Fruit fly (Drosophila melanogaster) whole organism, prepupa: Measurements from ENCODE around the gene Agpat3.

Experiments used
- Blimp-1 ChIP-seq: fragments of 200-800 bp; sonication (Bioruptor generic); optimal IDR thresholded peaks from 3 replicates; lab custom pipeline; 2017; ENCODE audit warnings: missing biosample characterization, missing genetic modification characterization, mild to moderate bottlenecking, moderate library complexity, missing genetic modification reagents
- CG10631 ChIP-seq: fragments of 200-800 bp; sonication (Bioruptor generic); optimal IDR thresholded peaks from 2 replicates; lab custom pipeline; 2016; ENCODE audit warnings: missing biosample characterization, missing genetic modification characterization
- CG11294 ChIP-seq: fragments of 200-800 bp; sonication (Bioruptor generic); IDR thresholded peaks from 2 replicates; pipeline ENCODE4 v1.3.6; 2022; ENCODE audit warnings: missing biosample characterization, missing genetic modification characterization
- CG11762 ChIP-seq: fragments of 200-800 bp; sonication (Bioruptor generic); optimal IDR thresholded peaks from 3 replicates; lab custom pipeline; 2016; ENCODE audit warnings: missing biosample characterization, missing genetic modification characterization; ENCODE audit not compliant: insufficient read depth
- CG11902 ChIP-seq: fragments of 200-800 bp; sonication (Bioruptor generic); optimal IDR thresholded peaks from 3 replicates; lab custom pipeline; 2016; ENCODE audit warnings: missing biosample characterization, missing genetic modification characterization
- CG15336 ChIP-seq: fragments of 200-800 bp; sonication (Bioruptor generic); IDR thresholded peaks from 2 replicates; pipeline ENCODE4 v1.3.6; 2022; ENCODE audit warnings: missing biosample characterization, missing genetic modification characterization
- CG1621 ChIP-seq: fragments of 200-800 bp; sonication (Bioruptor generic); optimal IDR thresholded peaks from 3 replicates; lab custom pipeline; 2018; ENCODE audit warnings: missing biosample characterization, mild to moderate bottlenecking, missing genetic modification characterization
- CG16779 ChIP-seq: fragments of 200-800 bp; sonication (Bioruptor generic); optimal IDR thresholded peaks from 3 replicates; lab custom pipeline; 2017; ENCODE audit warnings: missing biosample characterization, mild to moderate bottlenecking, missing genetic modification characterization
- CG3032 ChIP-seq: fragments of 200-800 bp; optimal IDR thresholded peaks from 2 replicates; lab custom pipeline; 2019; ENCODE audit warnings: missing biosample characterization, mild to moderate bottlenecking, missing genetic modification characterization, moderate library complexity
- CG31627 ChIP-seq: fragments of 200-800 bp; sonication (Bioruptor generic); optimal IDR thresholded peaks from 3 replicates; lab custom pipeline; 2016; ENCODE audit warnings: missing biosample characterization, missing genetic modification characterization
- CG32006 ChIP-seq: fragments of 200-800 bp; sonication (Bioruptor generic); optimal IDR thresholded peaks from 3 replicates; lab custom pipeline; 2017; ENCODE audit warnings: missing biosample characterization, mild to moderate bottlenecking, missing genetic modification characterization
- CG34406 ChIP-seq: fragments of 200-800 bp; sonication (Bioruptor generic); optimal IDR thresholded peaks from 3 replicates; lab custom pipeline; 2016; ENCODE audit warnings: missing biosample characterization, missing genetic modification characterization
- CG3919 ChIP-seq: fragments of 200-800 bp; sonication (Bioruptor generic); optimal IDR thresholded peaks from 3 replicates; lab custom pipeline; 2016; ENCODE audit warnings: missing biosample characterization, missing genetic modification characterization
- CG6163 ChIP-seq: fragments of 200-800 bp; sonication (Bioruptor generic); IDR thresholded peaks from 3 replicates; pipeline ENCODE4 v1.3.6; 2022; ENCODE audit warnings: missing biosample characterization, missing genetic modification characterization
- CG6276 ChIP-seq: fragments of 200-800 bp; sonication (Bioruptor generic); optimal IDR thresholded peaks from 2 replicates; lab custom pipeline; 2017; ENCODE audit warnings: missing biosample characterization, mild to moderate bottlenecking, missing genetic modification characterization
- CG6792 ChIP-seq: fragments of 200-800 bp; sonication (Bioruptor generic); optimal IDR thresholded peaks from 3 replicates; lab custom pipeline; 2016; ENCODE audit warnings: missing biosample characterization, missing genetic modification characterization
- CG6854 ChIP-seq: fragments of 200-800 bp; sonication (Bioruptor generic); optimal IDR thresholded peaks from 2 replicates; lab custom pipeline; 2017; ENCODE audit warnings: missing biosample characterization, mild to moderate bottlenecking, missing genetic modification characterization
- CG7368 ChIP-seq: fragments of 200-800 bp; sonication (Bioruptor generic); optimal IDR thresholded peaks from 3 replicates; lab custom pipeline; 2016; ENCODE audit warnings: missing biosample characterization, missing genetic modification characterization
- CG8119 ChIP-seq: fragments of 200-800 bp; sonication (Bioruptor generic); IDR thresholded peaks from 3 replicates; pipeline ENCODE4 v1.3.6; 2022; ENCODE audit warnings: missing biosample characterization, missing genetic modification characterization
- CG8319 ChIP-seq: fragments of 200-800 bp; sonication (Bioruptor generic); optimal IDR thresholded peaks from 3 replicates; lab custom pipeline; 2016; ENCODE audit warnings: missing biosample characterization, missing genetic modification characterization
- CG9139 ChIP-seq: fragments of 200-800 bp; sonication (Bioruptor generic); optimal IDR thresholded peaks from 3 replicates; lab custom pipeline; 2017; ENCODE audit warnings: missing biosample characterization, mild to moderate bottlenecking, missing genetic modification characterization
- Eip75B ChIP-seq: fragments of 200-800 bp; sonication (Bioruptor generic); optimal IDR thresholded peaks from 3 replicates; lab custom pipeline; 2016; ENCODE audit warnings: missing biosample characterization, missing genetic modification characterization
- Eip78C ChIP-seq: fragments of 200-800 bp; sonication (Bioruptor generic); peaks from one replicate; lab custom pipeline; 2016; ENCODE audit warnings: missing biosample characterization, missing genetic modification characterization
- Eip93F ChIP-seq: fragments of 200-800 bp; sonication (Bioruptor generic); optimal IDR thresholded peaks from 2 replicates; lab custom pipeline; 2016; ENCODE audit warnings: missing biosample characterization, mild to moderate bottlenecking, missing genetic modification characterization
- Ets21C ChIP-seq: fragments of 200-800 bp; sonication (Bioruptor generic); optimal IDR thresholded peaks from 3 replicates; lab custom pipeline; 2016; ENCODE audit warnings: missing biosample characterization, missing genetic modification characterization
- Ets96B ChIP-seq: fragments of 200-800 bp; optimal IDR thresholded peaks from 2 replicates; lab custom pipeline; 2019; ENCODE audit warnings: missing biosample characterization, mild to moderate bottlenecking, missing genetic modification characterization, moderate library complexity
- Hr39 ChIP-seq: fragments of 200-800 bp; sonication (Bioruptor generic); optimal IDR thresholded peaks from 2 replicates; lab custom pipeline; 2016; ENCODE audit warnings: missing biosample characterization, missing genetic modification characterization
- Hr4 ChIP-seq: fragments of 200-800 bp; sonication (Bioruptor generic); optimal IDR thresholded peaks from 3 replicates; lab custom pipeline; 2016; ENCODE audit warnings: missing biosample characterization, missing genetic modification characterization
- Lpt ChIP-seq: fragments of 200-800 bp; sonication (Bioruptor generic); optimal IDR thresholded peaks from 3 replicates; lab custom pipeline; 2016; ENCODE audit warnings: missing biosample characterization, missing genetic modification characterization
- OdsH ChIP-seq: fragments of 200-800 bp; sonication (Bioruptor generic); optimal IDR thresholded peaks from 3 replicates; lab custom pipeline; 2016; ENCODE audit warnings: missing biosample characterization, missing genetic modification characterization
- Smox ChIP-seq: fragments of 200-800 bp; sonication (Bioruptor generic); optimal IDR thresholded peaks from 3 replicates; lab custom pipeline; 2016; ENCODE audit warnings: missing biosample characterization, missing genetic modification characterization
- Sox102F ChIP-seq: fragments of 200-800 bp; sonication (Bioruptor generic); optimal IDR thresholded peaks from 2 replicates; lab custom pipeline; 2016; ENCODE audit warnings: missing biosample characterization, mild to moderate bottlenecking, missing genetic modification characterization
- Sox14 ChIP-seq: fragments of 200-800 bp; sonication (Bioruptor generic); optimal IDR thresholded peaks from 3 replicates; lab custom pipeline; 2016; ENCODE audit warnings: missing biosample characterization, missing genetic modification characterization
- Sox15 ChIP-seq: fragments of 200-800 bp; sonication (Bioruptor generic); optimal IDR thresholded peaks from 3 replicates; lab custom pipeline; 2016; ENCODE audit warnings: missing biosample characterization, missing genetic modification characterization
- acj6 ChIP-seq: fragments of 200-800 bp; sonication (Bioruptor generic); optimal IDR thresholded peaks from 3 replicates; lab custom pipeline; 2016; ENCODE audit warnings: missing biosample characterization, missing genetic modification characterization
- cyc ChIP-seq: fragments of 200-800 bp; sonication (Bioruptor generic); optimal IDR thresholded peaks from 3 replicates; lab custom pipeline; 2016; ENCODE audit warnings: missing biosample characterization, missing genetic modification characterization
- dac ChIP-seq: fragments of 200-800 bp; sonication (Bioruptor generic); optimal IDR thresholded peaks from 2 replicates; lab custom pipeline; 2017; ENCODE audit warnings: missing biosample characterization, mild to moderate bottlenecking, missing genetic modification characterization
- dsx ChIP-seq: fragments of 200-800 bp; optimal IDR thresholded peaks from 3 replicates; lab custom pipeline; 2019; ENCODE audit warnings: missing biosample characterization, mild to moderate bottlenecking, missing genetic modification characterization, moderate library complexity; ENCODE audit not compliant: poor library complexity, severe bottlenecking
- eg ChIP-seq: fragments of 200-800 bp; sonication (Bioruptor generic); IDR thresholded peaks from 3 replicates; pipeline ENCODE4 v1.3.6; 2022; ENCODE audit warnings: missing biosample characterization, missing genetic modification characterization
- fd59A ChIP-seq: fragments of 200-800 bp; sonication (Bioruptor generic); optimal IDR thresholded peaks from 2 replicates; lab custom pipeline; 2017; ENCODE audit warnings: missing biosample characterization, mild to moderate bottlenecking, missing genetic modification characterization, missing genetic modification reagents
- fd85E ChIP-seq: fragments of 200-800 bp; sonication (Bioruptor generic); optimal IDR thresholded peaks from 3 replicates; lab custom pipeline; 2016; ENCODE audit warnings: missing biosample characterization, missing genetic modification characterization
- fkh ChIP-seq: fragments of 200-800 bp; sonication (Bioruptor generic); optimal IDR thresholded peaks from 3 replicates; lab custom pipeline; 2017; ENCODE audit warnings: missing biosample characterization, mild to moderate bottlenecking, missing genetic modification characterization, moderate library complexity
- net ChIP-seq: fragments of 200-800 bp; sonication (Bioruptor generic); optimal IDR thresholded peaks from 3 replicates; lab custom pipeline; 2016; ENCODE audit warnings: missing biosample characterization, missing genetic modification characterization
- pdm3 ChIP-seq: fragments of 200-800 bp; sonication (Bioruptor generic); optimal IDR thresholded peaks from 3 replicates; lab custom pipeline; 2016; ENCODE audit warnings: missing biosample characterization, missing genetic modification characterization
- salr ChIP-seq, 2 experiments: fragments of 200-800 bp; sonication (Bioruptor generic); optimal IDR thresholded peaks; 3 replicates each; lab custom pipeline; 2016 to 2018; ENCODE audit warnings: missing biosample characterization in 2 of 2, missing genetic modification characterization in 2 of 2, mild to moderate bottlenecking in 1 of 2
- spab ChIP-seq: fragments of 200-800 bp; sonication (Bioruptor generic); optimal IDR thresholded peaks from 2 replicates; lab custom pipeline; 2017; ENCODE audit warnings: missing biosample characterization, mild to moderate bottlenecking, missing genetic modification characterization, missing genetic modification reagents
- ss ChIP-seq, 2 experiments: fragments of 200-800 bp; sonication (Bioruptor generic); optimal IDR thresholded peaks; 2 replicates in 1 of 2; 3 replicates in 1 of 2; lab custom pipeline; 2017 to 2018; ENCODE audit warnings: mild to moderate bottlenecking in 2 of 2, missing biosample characterization in 2 of 2, missing genetic modification characterization in 2 of 2, moderate library complexity in 1 of 2
- svp ChIP-seq: fragments of 200-800 bp; sonication (Bioruptor generic); peaks from one replicate; lab custom pipeline; 2016; ENCODE audit warnings: missing biosample characterization, missing genetic modification characterization
- topi ChIP-seq: fragments of 200-800 bp; sonication (Bioruptor generic); optimal IDR thresholded peaks from 3 replicates; lab custom pipeline; 2016; ENCODE audit warnings: missing biosample characterization, missing genetic modification characterization
- vri ChIP-seq: fragments of 200-800 bp; sonication (Bioruptor generic); optimal IDR thresholded peaks from 3 replicates; lab custom pipeline; 2016; ENCODE audit warnings: missing biosample characterization, mild to moderate bottlenecking, missing genetic modification characterization

Agpat3 gene

DNA sequence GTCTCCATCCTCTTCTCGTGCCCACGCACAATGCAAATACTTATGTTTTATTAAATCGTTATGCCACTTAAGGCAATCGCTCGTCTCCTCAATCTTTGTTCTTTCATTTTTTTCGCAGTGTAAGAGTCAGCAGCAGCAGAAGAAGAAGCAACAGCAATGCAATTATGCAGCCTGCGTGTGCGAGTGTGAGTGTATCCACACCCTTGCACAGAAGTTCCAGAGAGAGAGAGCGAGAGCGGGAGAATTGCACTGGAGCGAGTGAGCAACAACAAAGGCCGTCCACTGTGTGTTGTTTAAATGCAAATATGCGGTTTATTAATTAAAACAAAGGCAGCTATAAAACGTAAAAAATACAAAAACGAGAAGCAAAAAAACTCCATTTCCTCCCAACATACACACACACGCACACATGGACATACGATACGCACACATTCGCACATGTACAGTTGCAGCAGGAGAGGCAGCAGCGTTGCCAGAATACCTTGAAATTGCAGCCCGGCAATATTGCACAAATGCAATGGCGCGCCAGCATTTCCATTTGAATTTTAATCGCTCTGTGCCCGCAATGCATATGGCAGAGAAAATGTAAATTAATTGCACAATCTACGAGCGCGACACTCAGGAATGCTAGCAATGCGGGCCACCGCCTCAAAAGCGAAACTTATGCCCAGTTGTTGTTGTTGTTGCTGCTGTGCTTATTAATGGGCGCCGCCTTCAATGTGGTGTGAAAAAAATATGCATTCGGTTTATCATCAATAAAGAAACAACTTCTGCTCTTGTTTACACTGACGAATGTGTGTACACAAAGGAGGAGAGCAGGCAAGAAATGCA lies 23.1 kb upstream of the Agpat3 start:
- peak; percentile 78 for TF ChIP-seq Sox102F (GFP tag; lab: Kevin White, UChicago)
- TF ChIP-seq CG6792 (GFP tag; lab: Kevin White, UChicago) = peak; percentile 56
- TF ChIP-seq acj6 (GFP tag; lab: Kevin White, UChicago) = peak; percentile 58
- peak; percentile 53 for TF ChIP-seq topi
- peak; percentile 57 for TF ChIP-seq CG9139 (GFP tag; lab: Kevin White, UChicago)
- TF ChIP-seq Eip75B (GFP tag; lab: Kevin White, UChicago) = peak; percentile 56
- TF ChIP-seq CG11762 (GFP tag; lab: Kevin White, UChicago) = peak; percentile 6
- TF ChIP-seq CG15336 (GFP tag; lab: Robert Waterston, UW) = peak; percentile 40
- TF ChIP-seq Smox = peak; percentile 57
- TF ChIP-seq CG11294 (GFP tag; lab: Robert Waterston, UW) = peak; percentile 58; the same call in 1 of the 2 replicates
- TF ChIP-seq Hr4 (GFP tag; lab: Kevin White, UChicago) = peak; percentile 68
- TF ChIP-seq CG16779 (tag; lab: Kevin White, UChicago) = peak; percentile 46
- peak; percentile 36 for TF ChIP-seq pdm3 (GFP tag; lab: Kevin White, UChicago)
- TF ChIP-seq Ets96B (tag; lab: Kevin White, UChicago) = peak; percentile 49
- TF ChIP-seq Lpt = peak; percentile 72
- TF ChIP-seq spab (GFP tag; lab: Kevin White, UChicago) = peak; percentile 30
- TF ChIP-seq CG11902 (GFP tag; lab: Kevin White, UChicago) = no peak
- peak; percentile 45 for TF ChIP-seq CG3032 (tag; lab: Kevin White, UChicago)
- peak; percentile 65; the same call in 2 of the 3 replicates for TF ChIP-seq eg (GFP tag; lab: Robert Waterston, UW)
- peak; percentile 79 for TF ChIP-seq Sox14
- no peak for TF ChIP-seq dac (GFP tag; lab: Kevin White, UChicago)
- TF ChIP-seq Hr39 = peak; percentile 57
- TF ChIP-seq CG8319 (GFP tag; lab: Kevin White, UChicago) = no peak
- no peak for TF ChIP-seq Eip93F
- TF ChIP-seq CG8119 = peak; percentile 77
- peak; percentile 91 for TF ChIP-seq Eip78C
- TF ChIP-seq CG1621 (tag; lab: Kevin White, UChicago) = peak; percentile 37
- TF ChIP-seq Sox15 = peak; percentile 24
- TF ChIP-seq ss (GFP tag; optimal IDR thresholded peaks at IDR 0.05; lab: Kevin White, UChicago) = peak; percentile 56 to 64
- peak; percentile 63 for TF ChIP-seq vri (GFP tag; lab: Kevin White, UChicago)
- TF ChIP-seq CG6163 = peak; percentile 68
- TF ChIP-seq CG10631 (GFP tag; lab: Kevin White, UChicago) = peak; percentile 64
- TF ChIP-seq dsx (GFP tag; lab: Kevin White, UChicago) = peak; percentile 58
- TF ChIP-seq CG6854 (GFP tag; lab: Kevin White, UChicago) = peak; percentile 63
- TF ChIP-seq fd85E (GFP tag; lab: Kevin White, UChicago) = no peak
- TF ChIP-seq CG7368 (GFP tag; lab: Kevin White, UChicago) = peak; percentile 54
- peak; percentile 68 for TF ChIP-seq fkh
- peak; percentile 57 for TF ChIP-seq fd59A
- TF ChIP-seq salr (GFP tag; optimal IDR thresholded peaks at IDR 0.05; lab: Kevin White, UChicago) = peak; percentile 56 to 66
- TF ChIP-seq cyc = peak; percentile 49
- TF ChIP-seq CG31627 (GFP tag; lab: Kevin White, UChicago) = peak; percentile 55
- no peak for TF ChIP-seq svp
- peak; percentile 32 for TF ChIP-seq Ets21C (GFP tag; lab: Kevin White, UChicago)
- peak; percentile 58 for TF ChIP-seq CG6276 (GFP tag; lab: Kevin White, UChicago)
- TF ChIP-seq CG32006 (GFP tag; lab: Kevin White, UChicago) = peak; percentile 78
- peak; percentile 67 for TF ChIP-seq net (GFP tag; lab: Kevin White, UChicago)
- TF ChIP-seq OdsH = peak; percentile 58
- TF ChIP-seq CG34406 (GFP tag; lab: Kevin White, UChicago) = peak; percentile 41
- peak; percentile 46 for TF ChIP-seq CG3919 (GFP tag; lab: Kevin White, UChicago)
- TF ChIP-seq Blimp-1 (GFP tag; lab: Kevin White, UChicago) = peak; percentile 37
